Worm (Caenorhabditis elegans) whole organism, mixed stage, embryonic: Measurements from ENCODE around the gene F15A8.1.

Experiments
- ceh-43 ChIP-seq: fragments of 200-800 bp; sonication (Bioruptor generic); optimal IDR thresholded peaks from 2 replicates; lab custom pipeline; 2018; ENCODE audit warnings: mild to moderate bottlenecking, missing genetic modification characterization, moderate library complexity, missing compliant biosample characterization
- flh-1 ChIP-seq: fragments of 200-800 bp; sonication (Bioruptor generic); optimal IDR thresholded peaks from 2 replicates; lab custom pipeline; 2018; ENCODE audit warnings: mild to moderate bottlenecking, missing genetic modification characterization, moderate library complexity, missing compliant biosample characterization
- nhr-12 ChIP-seq: fragments of 150-350 bp; optimal IDR thresholded peaks from 2 replicates; lab custom pipeline; 2014; ENCODE audit warnings: missing biosample characterization, missing genetic modification characterization
- nhr-76 ChIP-seq: sonication (generic microtip); optimal IDR thresholded peaks from 2 replicates; lab custom pipeline; 2017; ENCODE audit warnings: missing biosample characterization, missing genetic modification characterization
- pha-4 ChIP-seq: fragments of 150-350 bp; optimal IDR thresholded peaks from 2 replicates; lab custom pipeline; 2018; ENCODE audit warnings: missing biosample characterization, missing genetic modification reagents, missing genetic modification characterization
- unc-62 ChIP-seq: fragments of 150-350 bp; optimal IDR thresholded peaks from 2 replicates; lab custom pipeline; 2014; ENCODE audit warnings: missing biosample characterization, missing genetic modification reagents, missing genetic modification characterization

ce11 chrX:4453820-4454219 is 13.1 kb downstream of the F15A8.1 start, which contains the start of gene F02E8.4:
- TF ChIP-seq nhr-76 (no peak), unc-62 (GFP tag; lab: Kevin White, UChicago) (no peak), pha-4 (no peak), flh-1 (GFP tag; lab: Kevin White, UChicago) (no peak), nhr-12 (tag; lab: Kevin White, UChicago) (no peak), ceh-43 (no peak)
